Worm (Caenorhabditis elegans): ENCODE data around the gene ile-2.

- TF ChIP-seq flt-1 (GFP tag; IDR thresholded peaks at IDR 0.05) (no peak), tbx-37 (GFP tag; conservative IDR thresholded peaks at IDR 0.05) (no peak), ceh-13 (GFP tag; optimal IDR thresholded peaks at IDR 0.05) (no peak), pes-1 (GFP tag; IDR thresholded peaks at IDR 0.05) (no peak), ama-1 (optimal IDR thresholded peaks at IDR 0.05) (no peak), hmbx-1 (tag; optimal IDR thresholded peaks at IDR 0.05) (no peak), aly-1 (tag; optimal IDR thresholded peaks at IDR 0.05) (no peak), sea-1 (GFP tag; conservative IDR thresholded peaks at IDR 0.05) (no peak), B0310.2 (tag; optimal IDR thresholded peaks at IDR 0.05) (no peak)
These were observed 42.1 kb upstream of the ile-2 start for ce11 chrX:726295-726694.
